Fruit fly (Drosophila melanogaster): ENCODE results near the gene Ube4A.

DNA sequence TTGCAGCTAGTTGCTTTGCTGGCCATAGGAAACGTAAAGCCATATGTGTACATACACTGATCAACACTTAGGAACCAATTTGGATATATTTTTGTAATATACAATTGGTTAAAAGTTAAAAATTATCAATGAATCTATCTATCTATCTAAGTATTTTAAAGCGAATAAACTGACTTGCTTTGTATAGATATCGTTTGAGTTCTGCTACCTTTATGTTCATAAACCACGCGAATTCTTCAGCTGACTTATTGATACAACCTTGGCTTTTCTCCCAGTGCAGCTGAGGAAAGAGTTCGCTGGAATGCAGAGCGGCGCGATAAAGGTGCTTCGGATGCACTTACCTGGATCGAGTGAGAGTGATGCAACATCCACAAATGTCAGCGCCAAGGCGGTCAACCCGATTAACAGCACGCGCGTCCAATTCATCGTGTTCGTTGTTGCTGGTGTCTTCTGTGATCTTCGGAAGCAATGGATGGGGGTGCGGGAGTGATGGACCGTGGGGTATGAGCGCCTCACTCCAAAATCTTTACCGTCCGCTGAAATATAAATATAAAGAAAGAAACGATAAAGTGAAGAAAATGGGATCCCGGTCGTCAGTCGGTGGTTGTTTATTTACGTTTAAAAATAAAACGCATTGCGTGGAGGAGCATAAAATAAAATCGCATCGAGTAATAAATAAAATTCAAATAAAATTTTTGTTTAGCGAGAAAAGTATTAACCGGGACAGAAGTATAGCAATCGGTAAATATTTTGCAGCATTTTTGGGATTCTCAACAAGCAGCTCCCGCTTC lies 43.3 kb downstream of the Ube4A start:
- no peak for TF ChIP-seq Nf-YB (GFP tag; optimal IDR thresholded peaks at IDR 0.05)
- no peak for TF ChIP-seq ewg (GFP tag; optimal IDR thresholded peaks at IDR 0.05)
- TF ChIP-seq CG10321 (GFP tag; IDR thresholded peaks at IDR 0.05): no peak
- TF ChIP-seq Dad (GFP tag; optimal IDR thresholded peaks at IDR 0.05): no peak
- TF ChIP-seq CTCF (GFP tag; optimal IDR thresholded peaks at IDR 0.05): no peak
- no peak for TF ChIP-seq dpn (GFP tag; optimal IDR thresholded peaks at IDR 0.05)
- TF ChIP-seq CG12236 (GFP tag; optimal IDR thresholded peaks at IDR 0.05): no peak
- no peak for TF ChIP-seq luna (GFP tag; optimal IDR thresholded peaks at IDR 0.05)
